Worm (Caenorhabditis elegans): ENCODE results near the gene ZK673.11.

DNA sequence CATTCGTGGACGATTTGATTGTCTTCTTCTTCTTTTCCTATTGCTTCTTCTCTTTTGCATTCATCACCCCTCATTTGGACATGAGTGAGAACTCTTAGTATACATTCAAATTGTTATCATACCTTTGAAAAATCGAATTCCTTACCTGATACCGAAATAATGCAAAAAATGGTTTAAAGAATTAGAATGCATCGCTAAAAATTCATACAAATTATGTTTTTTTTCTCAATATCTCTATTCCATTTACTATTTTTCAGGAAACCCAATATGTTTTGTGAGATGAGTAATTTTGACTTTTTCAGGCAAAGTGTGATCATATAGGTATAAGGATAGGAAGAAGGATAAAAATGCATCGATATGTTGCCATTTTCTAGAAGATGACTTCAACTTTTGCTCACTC, at the start of gene ZK673.11:
- TF ChIP-seq him-1 (tag; optimal IDR thresholded peaks at IDR 0.05) (no peak), dao-5 (tag; optimal IDR thresholded peaks at IDR 0.05) (no peak), W03F9.2 (tag; optimal IDR thresholded peaks at IDR 0.05) (no peak)
